Fruit fly (Drosophila melanogaster) whole organism, wandering third instar larva: ENCODE results near the gene CG33523.

Source experiments
- Jra ChIP-seq: sonication (Bioruptor generic); optimal IDR thresholded peaks from 2 replicates; lab custom pipeline; 2016; ENCODE audit warnings: missing biosample characterization, missing genetic modification characterization
- N ChIP-seq: fragments of >200 bp; optimal IDR thresholded peaks from 2 replicates; lab custom pipeline; 2018; ENCODE audit warnings: missing biosample characterization, missing external identifiers, missing genetic modification characterization
- OdsH ChIP-seq: fragments of 200-800 bp; sonication (Bioruptor generic); optimal IDR thresholded peaks from 2 replicates; lab custom pipeline; 2016; ENCODE audit warnings: missing biosample characterization, mild to moderate bottlenecking, missing genetic modification characterization
- br ChIP-seq: fragments of 200-800 bp; sonication (Bioruptor generic); optimal IDR thresholded peaks from 2 replicates; lab custom pipeline; 2016; ENCODE audit warnings: missing biosample characterization, missing genetic modification characterization
- dmrt93B ChIP-seq: fragments of 200-800 bp; sonication (Bioruptor generic); optimal IDR thresholded peaks from 2 replicates; lab custom pipeline; 2018; ENCODE audit warnings: missing biosample characterization, mild to moderate bottlenecking, missing genetic modification characterization
- ey ChIP-seq: fragments of 200-800 bp; sonication (Bioruptor generic); optimal IDR thresholded peaks from 2 replicates; lab custom pipeline; 2016; ENCODE audit warnings: missing biosample characterization, missing genetic modification characterization
- fru ChIP-seq: fragments of 200-800 bp; sonication (Bioruptor generic); optimal IDR thresholded peaks from 3 replicates; lab custom pipeline; 2016; ENCODE audit warnings: missing biosample characterization, mild to moderate bottlenecking, missing genetic modification characterization
- lola ChIP-seq: fragments of >200 bp; optimal IDR thresholded peaks from 2 replicates; lab custom pipeline; 2017; ENCODE audit warnings: missing biosample characterization, missing genetic modification characterization
- pan ChIP-seq: fragments of >200 bp; optimal IDR thresholded peaks from 2 replicates; lab custom pipeline; 2017
- psq ChIP-seq: fragments of 200-800 bp; sonication (Bioruptor generic); optimal IDR thresholded peaks from 3 replicates; lab custom pipeline; 2017; ENCODE audit warnings: missing biosample characterization, mild to moderate bottlenecking, missing genetic modification characterization, moderate library complexity
- rgr ChIP-seq: fragments of 200-800 bp; sonication (Bioruptor generic); optimal IDR thresholded peaks from 3 replicates; lab custom pipeline; 2016; ENCODE audit warnings: missing biosample characterization, mild to moderate bottlenecking, missing genetic modification characterization
- sage ChIP-seq: fragments of 200-800 bp; sonication (Bioruptor generic); optimal IDR thresholded peaks from 2 replicates; lab custom pipeline; 2016; ENCODE audit warnings: missing biosample characterization, mild to moderate bottlenecking, missing genetic modification characterization
- usp ChIP-seq: fragments of >200 bp; optimal IDR thresholded peaks from 2 replicates; lab custom pipeline; 2017; ENCODE audit warnings: missing biosample characterization, missing genetic modification characterization

- TF ChIP-seq rgr (GFP tag; lab: Kevin White, UChicago): peak; percentile 22
- no peak for TF ChIP-seq dmrt93B (GFP tag; lab: Kevin White, UChicago)
- peak; percentile 13 for TF ChIP-seq br (GFP tag; lab: Kevin White, UChicago)
- TF ChIP-seq fru (GFP tag; lab: Kevin White, UChicago): peak; percentile 21
- peak; percentile 30 for TF ChIP-seq psq (GFP tag; lab: Kevin White, UChicago)
- no peak for TF ChIP-seq N (GFP tag; lab: Kevin White, UChicago)
- TF ChIP-seq Jra (GFP tag; lab: Kevin White, UChicago): no peak
- no peak for TF ChIP-seq lola (GFP tag; lab: Kevin White, UChicago)
- TF ChIP-seq pan (lab: Kevin White, UChicago): no peak
- TF ChIP-seq usp (GFP tag; lab: Kevin White, UChicago): no peak
- TF ChIP-seq OdsH (GFP tag; lab: Kevin White, UChicago): peak; percentile 9
- TF ChIP-seq ey (GFP tag; lab: Kevin White, UChicago): peak; percentile 28
- no peak for TF ChIP-seq sage (GFP tag; lab: Kevin White, UChicago)
Observed at dm6 chr3L:5976121-5976906, 52.7 kb downstream of the CG33523 start.
